Fruit fly (Drosophila melanogaster) whole organism, prepupa: ENCODE data around the gene Cp36.

Experiments
- CG16779 ChIP-seq: fragments of 200-800 bp; sonication (Bioruptor generic); optimal IDR thresholded peaks from 3 replicates; lab custom pipeline; 2017; ENCODE audit warnings: missing biosample characterization, mild to moderate bottlenecking, missing genetic modification characterization
- CG6854 ChIP-seq: fragments of 200-800 bp; sonication (Bioruptor generic); optimal IDR thresholded peaks from 2 replicates; lab custom pipeline; 2017; ENCODE audit warnings: missing biosample characterization, mild to moderate bottlenecking, missing genetic modification characterization
- Ets96B ChIP-seq: fragments of 200-800 bp; optimal IDR thresholded peaks from 2 replicates; lab custom pipeline; 2019; ENCODE audit warnings: missing biosample characterization, mild to moderate bottlenecking, missing genetic modification characterization, moderate library complexity
- Gug ChIP-seq: fragments of 200-800 bp; sonication (Bioruptor generic); IDR thresholded peaks from 2 replicates; pipeline ENCODE4 v1.3.6; 2022; ENCODE audit warnings: missing biosample characterization, missing genetic modification characterization
- dac ChIP-seq: fragments of 200-800 bp; sonication (Bioruptor generic); optimal IDR thresholded peaks from 2 replicates; lab custom pipeline; 2017; ENCODE audit warnings: missing biosample characterization, mild to moderate bottlenecking, missing genetic modification characterization
- dsx ChIP-seq: fragments of 200-800 bp; optimal IDR thresholded peaks from 3 replicates; lab custom pipeline; 2019; ENCODE audit warnings: missing biosample characterization, mild to moderate bottlenecking, missing genetic modification characterization, moderate library complexity; ENCODE audit not compliant: poor library complexity, severe bottlenecking
- esn ChIP-seq: fragments of 200-800 bp; sonication (Bioruptor generic); optimal IDR thresholded peaks from 2 replicates; lab custom pipeline; 2016; ENCODE audit warnings: missing biosample characterization, mild to moderate bottlenecking, missing genetic modification characterization, moderate library complexity
- salr ChIP-seq, 2 experiments: fragments of 200-800 bp; sonication (Bioruptor generic); optimal IDR thresholded peaks; 3 replicates each; lab custom pipeline; 2016 to 2018; ENCODE audit warnings: missing biosample characterization in 2 of 2, missing genetic modification characterization in 2 of 2, mild to moderate bottlenecking in 1 of 2
- ss ChIP-seq, 2 experiments: fragments of 200-800 bp; sonication (Bioruptor generic); optimal IDR thresholded peaks; 2 replicates in 1 of 2; 3 replicates in 1 of 2; lab custom pipeline; 2017 to 2018; ENCODE audit warnings: mild to moderate bottlenecking in 2 of 2, missing biosample characterization in 2 of 2, missing genetic modification characterization in 2 of 2, moderate library complexity in 1 of 2

dm6 chrX:8448171-8448570 is 30.9 kb upstream of the Cp36 start:
- TF ChIP-seq esn (GFP tag; lab: Kevin White, UChicago) (no peak), CG6854 (GFP tag; lab: Kevin White, UChicago) (no peak), Gug (no peak), CG16779 (no peak), dsx (no peak), dac (no peak), Ets96B (tag; lab: Kevin White, UChicago) (no peak), ss (GFP tag; optimal IDR thresholded peaks at IDR 0.05; lab: Kevin White, UChicago) (no peak), salr (GFP tag; optimal IDR thresholded peaks at IDR 0.05; lab: Kevin White, UChicago) (no peak)
